Fruit fly (Drosophila melanogaster) whole organism, prepupa: ENCODE results near the gene PGRP-LF.

Source experiments
- Blimp-1 ChIP-seq: fragments of 200-800 bp; sonication (Bioruptor generic); optimal IDR thresholded peaks from 3 replicates; lab custom pipeline; 2017; ENCODE audit warnings: missing biosample characterization, missing genetic modification characterization, mild to moderate bottlenecking, moderate library complexity, missing genetic modification reagents
- CG10669 ChIP-seq: fragments of 200-800 bp; sonication (Bioruptor generic); optimal IDR thresholded peaks from 3 replicates; lab custom pipeline; 2018; ENCODE audit warnings: missing biosample characterization, mild to moderate bottlenecking, missing genetic modification characterization, moderate library complexity
- CG11762 ChIP-seq: fragments of 200-800 bp; sonication (Bioruptor generic); optimal IDR thresholded peaks from 3 replicates; lab custom pipeline; 2016; ENCODE audit warnings: missing biosample characterization, missing genetic modification characterization; ENCODE audit not compliant: insufficient read depth
- CG11902 ChIP-seq: fragments of 200-800 bp; sonication (Bioruptor generic); optimal IDR thresholded peaks from 3 replicates; lab custom pipeline; 2016; ENCODE audit warnings: missing biosample characterization, missing genetic modification characterization
- CG15336 ChIP-seq: fragments of 200-800 bp; sonication (Bioruptor generic); IDR thresholded peaks from 2 replicates; pipeline ENCODE4 v1.3.6; 2022; ENCODE audit warnings: missing biosample characterization, missing genetic modification characterization
- CG1621 ChIP-seq: fragments of 200-800 bp; sonication (Bioruptor generic); optimal IDR thresholded peaks from 3 replicates; lab custom pipeline; 2018; ENCODE audit warnings: missing biosample characterization, mild to moderate bottlenecking, missing genetic modification characterization
- CG16779 ChIP-seq: fragments of 200-800 bp; sonication (Bioruptor generic); optimal IDR thresholded peaks from 3 replicates; lab custom pipeline; 2017; ENCODE audit warnings: missing biosample characterization, mild to moderate bottlenecking, missing genetic modification characterization
- CG3032 ChIP-seq: fragments of 200-800 bp; optimal IDR thresholded peaks from 2 replicates; lab custom pipeline; 2019; ENCODE audit warnings: missing biosample characterization, mild to moderate bottlenecking, missing genetic modification characterization, moderate library complexity
- CG31627 ChIP-seq: fragments of 200-800 bp; sonication (Bioruptor generic); optimal IDR thresholded peaks from 3 replicates; lab custom pipeline; 2016; ENCODE audit warnings: missing biosample characterization, missing genetic modification characterization
- CG32006 ChIP-seq: fragments of 200-800 bp; sonication (Bioruptor generic); optimal IDR thresholded peaks from 3 replicates; lab custom pipeline; 2017; ENCODE audit warnings: missing biosample characterization, mild to moderate bottlenecking, missing genetic modification characterization
- CG34406 ChIP-seq: fragments of 200-800 bp; sonication (Bioruptor generic); optimal IDR thresholded peaks from 3 replicates; lab custom pipeline; 2016; ENCODE audit warnings: missing biosample characterization, missing genetic modification characterization
- CG3919 ChIP-seq: fragments of 200-800 bp; sonication (Bioruptor generic); optimal IDR thresholded peaks from 3 replicates; lab custom pipeline; 2016; ENCODE audit warnings: missing biosample characterization, missing genetic modification characterization
- CG4318 ChIP-seq: fragments of 200-800 bp; sonication (Bioruptor generic); optimal IDR thresholded peaks from 3 replicates; lab custom pipeline; 2017; ENCODE audit warnings: missing biosample characterization, mild to moderate bottlenecking, missing genetic modification characterization
- CG6163 ChIP-seq: fragments of 200-800 bp; sonication (Bioruptor generic); IDR thresholded peaks from 3 replicates; pipeline ENCODE4 v1.3.6; 2022; ENCODE audit warnings: missing biosample characterization, missing genetic modification characterization
- CG6276 ChIP-seq: fragments of 200-800 bp; sonication (Bioruptor generic); optimal IDR thresholded peaks from 2 replicates; lab custom pipeline; 2017; ENCODE audit warnings: missing biosample characterization, mild to moderate bottlenecking, missing genetic modification characterization
- CG6808 ChIP-seq: fragments of 200-800 bp; sonication (Bioruptor generic); optimal IDR thresholded peaks from 3 replicates; lab custom pipeline; 2017; ENCODE audit warnings: missing biosample characterization, missing genetic modification characterization, mild to moderate bottlenecking, moderate library complexity, missing genetic modification reagents
- CG6854 ChIP-seq: fragments of 200-800 bp; sonication (Bioruptor generic); optimal IDR thresholded peaks from 2 replicates; lab custom pipeline; 2017; ENCODE audit warnings: missing biosample characterization, mild to moderate bottlenecking, missing genetic modification characterization
- CG7368 ChIP-seq: fragments of 200-800 bp; sonication (Bioruptor generic); optimal IDR thresholded peaks from 3 replicates; lab custom pipeline; 2016; ENCODE audit warnings: missing biosample characterization, missing genetic modification characterization
- CG8119 ChIP-seq: fragments of 200-800 bp; sonication (Bioruptor generic); IDR thresholded peaks from 3 replicates; pipeline ENCODE4 v1.3.6; 2022; ENCODE audit warnings: missing biosample characterization, missing genetic modification characterization
- CG8319 ChIP-seq: fragments of 200-800 bp; sonication (Bioruptor generic); optimal IDR thresholded peaks from 3 replicates; lab custom pipeline; 2016; ENCODE audit warnings: missing biosample characterization, missing genetic modification characterization
- CG8632 ChIP-seq: fragments of 200-800 bp; sonication (Bioruptor generic); optimal IDR thresholded peaks from 3 replicates; lab custom pipeline; 2016; ENCODE audit warnings: missing biosample characterization, missing genetic modification characterization
- Eip78C ChIP-seq: fragments of 200-800 bp; sonication (Bioruptor generic); peaks from one replicate; lab custom pipeline; 2016; ENCODE audit warnings: missing biosample characterization, missing genetic modification characterization
- Ets96B ChIP-seq: fragments of 200-800 bp; optimal IDR thresholded peaks from 2 replicates; lab custom pipeline; 2019; ENCODE audit warnings: missing biosample characterization, mild to moderate bottlenecking, missing genetic modification characterization, moderate library complexity
- Gug ChIP-seq: fragments of 200-800 bp; sonication (Bioruptor generic); IDR thresholded peaks from 2 replicates; pipeline ENCODE4 v1.3.6; 2022; ENCODE audit warnings: missing biosample characterization, missing genetic modification characterization
- Hr38 ChIP-seq: sonication (Bioruptor generic); optimal IDR thresholded peaks from 2 replicates; lab custom pipeline; 2016; ENCODE audit warnings: missing biosample characterization, missing genetic modification characterization
- Hr39 ChIP-seq: fragments of 200-800 bp; sonication (Bioruptor generic); optimal IDR thresholded peaks from 2 replicates; lab custom pipeline; 2016; ENCODE audit warnings: missing biosample characterization, missing genetic modification characterization
- Hr4 ChIP-seq: fragments of 200-800 bp; sonication (Bioruptor generic); optimal IDR thresholded peaks from 3 replicates; lab custom pipeline; 2016; ENCODE audit warnings: missing biosample characterization, missing genetic modification characterization
- Lpt ChIP-seq: fragments of 200-800 bp; sonication (Bioruptor generic); optimal IDR thresholded peaks from 3 replicates; lab custom pipeline; 2016; ENCODE audit warnings: missing biosample characterization, missing genetic modification characterization
- Met ChIP-seq: fragments of 200-800 bp; sonication (Bioruptor generic); optimal IDR thresholded peaks from 3 replicates; lab custom pipeline; 2016; ENCODE audit warnings: missing biosample characterization, missing genetic modification characterization
- OdsH ChIP-seq: fragments of 200-800 bp; sonication (Bioruptor generic); optimal IDR thresholded peaks from 3 replicates; lab custom pipeline; 2016; ENCODE audit warnings: missing biosample characterization, missing genetic modification characterization
- Smox ChIP-seq: fragments of 200-800 bp; sonication (Bioruptor generic); optimal IDR thresholded peaks from 3 replicates; lab custom pipeline; 2016; ENCODE audit warnings: missing biosample characterization, missing genetic modification characterization
- Sox102F ChIP-seq: fragments of 200-800 bp; sonication (Bioruptor generic); optimal IDR thresholded peaks from 2 replicates; lab custom pipeline; 2016; ENCODE audit warnings: missing biosample characterization, mild to moderate bottlenecking, missing genetic modification characterization
- Sox14 ChIP-seq: fragments of 200-800 bp; sonication (Bioruptor generic); optimal IDR thresholded peaks from 3 replicates; lab custom pipeline; 2016; ENCODE audit warnings: missing biosample characterization, missing genetic modification characterization
- Sox15 ChIP-seq: fragments of 200-800 bp; sonication (Bioruptor generic); optimal IDR thresholded peaks from 3 replicates; lab custom pipeline; 2016; ENCODE audit warnings: missing biosample characterization, missing genetic modification characterization
- achi ChIP-seq: fragments of 200-800 bp; sonication (Bioruptor generic); optimal IDR thresholded peaks from 3 replicates; lab custom pipeline; 2016; ENCODE audit warnings: missing biosample characterization, missing genetic modification characterization
- acj6 ChIP-seq: fragments of 200-800 bp; sonication (Bioruptor generic); optimal IDR thresholded peaks from 3 replicates; lab custom pipeline; 2016; ENCODE audit warnings: missing biosample characterization, missing genetic modification characterization
- cyc ChIP-seq: fragments of 200-800 bp; sonication (Bioruptor generic); optimal IDR thresholded peaks from 3 replicates; lab custom pipeline; 2016; ENCODE audit warnings: missing biosample characterization, missing genetic modification characterization
- dac ChIP-seq: fragments of 200-800 bp; sonication (Bioruptor generic); optimal IDR thresholded peaks from 2 replicates; lab custom pipeline; 2017; ENCODE audit warnings: missing biosample characterization, mild to moderate bottlenecking, missing genetic modification characterization
- dsx ChIP-seq: fragments of 200-800 bp; optimal IDR thresholded peaks from 3 replicates; lab custom pipeline; 2019; ENCODE audit warnings: missing biosample characterization, mild to moderate bottlenecking, missing genetic modification characterization, moderate library complexity; ENCODE audit not compliant: poor library complexity, severe bottlenecking
- eg ChIP-seq: fragments of 200-800 bp; sonication (Bioruptor generic); IDR thresholded peaks from 3 replicates; pipeline ENCODE4 v1.3.6; 2022; ENCODE audit warnings: missing biosample characterization, missing genetic modification characterization
- esn ChIP-seq: fragments of 200-800 bp; sonication (Bioruptor generic); optimal IDR thresholded peaks from 2 replicates; lab custom pipeline; 2016; ENCODE audit warnings: missing biosample characterization, mild to moderate bottlenecking, missing genetic modification characterization, moderate library complexity
- fd59A ChIP-seq: fragments of 200-800 bp; sonication (Bioruptor generic); optimal IDR thresholded peaks from 2 replicates; lab custom pipeline; 2017; ENCODE audit warnings: missing biosample characterization, mild to moderate bottlenecking, missing genetic modification characterization, missing genetic modification reagents
- fd85E ChIP-seq: fragments of 200-800 bp; sonication (Bioruptor generic); optimal IDR thresholded peaks from 3 replicates; lab custom pipeline; 2016; ENCODE audit warnings: missing biosample characterization, missing genetic modification characterization
- fkh ChIP-seq: fragments of 200-800 bp; sonication (Bioruptor generic); optimal IDR thresholded peaks from 3 replicates; lab custom pipeline; 2017; ENCODE audit warnings: missing biosample characterization, mild to moderate bottlenecking, missing genetic modification characterization, moderate library complexity
- lz ChIP-seq: fragments of 200-800 bp; sonication (Bioruptor generic); optimal IDR thresholded peaks from 3 replicates; lab custom pipeline; 2016; ENCODE audit warnings: missing biosample characterization, missing genetic modification characterization
- net ChIP-seq: fragments of 200-800 bp; sonication (Bioruptor generic); optimal IDR thresholded peaks from 3 replicates; lab custom pipeline; 2016; ENCODE audit warnings: missing biosample characterization, missing genetic modification characterization
- pdm3 ChIP-seq: fragments of 200-800 bp; sonication (Bioruptor generic); optimal IDR thresholded peaks from 3 replicates; lab custom pipeline; 2016; ENCODE audit warnings: missing biosample characterization, missing genetic modification characterization
- salr ChIP-seq, 2 experiments: fragments of 200-800 bp; sonication (Bioruptor generic); optimal IDR thresholded peaks; 3 replicates each; lab custom pipeline; 2016 to 2018; ENCODE audit warnings: missing biosample characterization in 2 of 2, missing genetic modification characterization in 2 of 2, mild to moderate bottlenecking in 1 of 2
- spab ChIP-seq: fragments of 200-800 bp; sonication (Bioruptor generic); optimal IDR thresholded peaks from 2 replicates; lab custom pipeline; 2017; ENCODE audit warnings: missing biosample characterization, mild to moderate bottlenecking, missing genetic modification characterization, missing genetic modification reagents
- ss ChIP-seq, 2 experiments: fragments of 200-800 bp; sonication (Bioruptor generic); optimal IDR thresholded peaks; 2 replicates in 1 of 2; 3 replicates in 1 of 2; lab custom pipeline; 2017 to 2018; ENCODE audit warnings: mild to moderate bottlenecking in 2 of 2, missing biosample characterization in 2 of 2, missing genetic modification characterization in 2 of 2, moderate library complexity in 1 of 2
- svp ChIP-seq: fragments of 200-800 bp; sonication (Bioruptor generic); peaks from one replicate; lab custom pipeline; 2016; ENCODE audit warnings: missing biosample characterization, missing genetic modification characterization
- topi ChIP-seq: fragments of 200-800 bp; sonication (Bioruptor generic); optimal IDR thresholded peaks from 3 replicates; lab custom pipeline; 2016; ENCODE audit warnings: missing biosample characterization, missing genetic modification characterization
- vri ChIP-seq: fragments of 200-800 bp; sonication (Bioruptor generic); optimal IDR thresholded peaks from 3 replicates; lab custom pipeline; 2016; ENCODE audit warnings: missing biosample characterization, mild to moderate bottlenecking, missing genetic modification characterization

Gene PGRP-LF

DNA sequence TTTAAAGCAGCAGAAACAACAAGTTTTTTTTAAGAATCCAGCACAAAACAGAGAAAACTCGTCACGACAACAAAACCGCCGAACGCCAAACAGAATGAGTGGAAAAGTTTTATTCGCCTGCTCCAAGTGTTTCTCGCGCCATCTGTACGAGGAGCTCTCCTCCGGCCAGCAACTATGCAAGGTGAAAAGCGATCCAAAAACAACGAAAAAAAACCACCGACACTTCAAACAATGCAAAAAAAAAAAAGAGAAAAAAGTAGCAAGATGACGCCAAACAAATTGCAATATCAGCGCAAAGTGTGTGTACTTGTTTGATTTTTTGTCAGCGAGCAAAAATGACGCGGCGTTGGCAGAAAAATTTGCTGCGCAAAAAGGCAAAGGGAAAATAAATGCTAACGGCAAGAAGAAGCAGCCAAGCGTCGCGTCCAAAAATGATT lies 18.0 kb downstream of the PGRP-LF start:
- TF ChIP-seq CG8319 (GFP tag; lab: Kevin White, UChicago), result no peak
- no peak for TF ChIP-seq CG3919
- TF ChIP-seq cyc (GFP tag; lab: Kevin White, UChicago), result no peak
- peak; percentile 59 for TF ChIP-seq spab
- no peak for TF ChIP-seq Sox15 (GFP tag; lab: Kevin White, UChicago)
- peak; percentile 81 for TF ChIP-seq eg (GFP tag; lab: Robert Waterston, UW)
- no peak for TF ChIP-seq Lpt (GFP tag; lab: Kevin White, UChicago)
- peak; percentile 8 for TF ChIP-seq CG3032
- TF ChIP-seq topi (GFP tag; lab: Kevin White, UChicago), result no peak
- no peak for TF ChIP-seq CG11762
- TF ChIP-seq CG6163, result peak; percentile 59; the same call in 1 of the 3 replicates
- no peak for TF ChIP-seq Smox
- no peak for TF ChIP-seq Gug (GFP tag; lab: Robert Waterston, UW)
- no peak for TF ChIP-seq Hr4 (GFP tag; lab: Kevin White, UChicago)
- TF ChIP-seq fd59A (GFP tag; lab: Kevin White, UChicago), result no peak
- TF ChIP-seq CG1621 (tag; lab: Kevin White, UChicago), result peak; percentile 41
- TF ChIP-seq Sox14 (GFP tag; lab: Kevin White, UChicago), result peak; percentile 30
- no peak for TF ChIP-seq CG4318
- peak; percentile 88 for TF ChIP-seq CG6276 (GFP tag; lab: Kevin White, UChicago)
- no peak for TF ChIP-seq acj6 (GFP tag; lab: Kevin White, UChicago)
- no peak for TF ChIP-seq net (GFP tag; lab: Kevin White, UChicago)
- TF ChIP-seq CG6808 (GFP tag; lab: Kevin White, UChicago), result peak; percentile 77
- TF ChIP-seq CG8119, result peak; percentile 72; the same call in 2 of the 3 replicates
- TF ChIP-seq CG34406 (GFP tag; lab: Kevin White, UChicago), result peak; percentile 20
- no peak for TF ChIP-seq CG11902
- TF ChIP-seq Ets96B (tag; lab: Kevin White, UChicago), result peak; percentile 24
- no peak for TF ChIP-seq fd85E (GFP tag; lab: Kevin White, UChicago)
- TF ChIP-seq dac, result peak; percentile 26
- no peak for TF ChIP-seq pdm3 (GFP tag; lab: Kevin White, UChicago)
- TF ChIP-seq CG32006 (GFP tag; lab: Kevin White, UChicago), result no peak
- no peak for TF ChIP-seq Met
- TF ChIP-seq ss (GFP tag; optimal IDR thresholded peaks at IDR 0.05; lab: Kevin White, UChicago), result peak; percentile 78 to 81
- no peak for TF ChIP-seq vri
- no peak for TF ChIP-seq OdsH (GFP tag; lab: Kevin White, UChicago)
- TF ChIP-seq CG10669 (GFP tag; lab: Kevin White, UChicago), result peak; percentile 46
- TF ChIP-seq CG16779 (tag; lab: Kevin White, UChicago), result peak; percentile 84
- no peak for TF ChIP-seq achi
- TF ChIP-seq Hr39, result no peak
- peak; percentile 27 for TF ChIP-seq Eip78C (GFP tag; lab: Kevin White, UChicago)
- TF ChIP-seq Blimp-1, result no peak
- TF ChIP-seq CG6854 (GFP tag; lab: Kevin White, UChicago), result peak; percentile 54
- TF ChIP-seq salr (GFP tag; optimal IDR thresholded peaks at IDR 0.05; lab: Kevin White, UChicago), result no peak
- no peak for TF ChIP-seq lz (GFP tag; lab: Kevin White, UChicago)
- no peak for TF ChIP-seq CG31627 (GFP tag; lab: Kevin White, UChicago)
- peak; percentile 41 for TF ChIP-seq dsx (GFP tag; lab: Kevin White, UChicago)
- TF ChIP-seq esn, result no peak
- no peak for TF ChIP-seq Sox102F (GFP tag; lab: Kevin White, UChicago)
- no peak for TF ChIP-seq CG7368 (GFP tag; lab: Kevin White, UChicago)
- no peak for TF ChIP-seq CG8632 (GFP tag; lab: Kevin White, UChicago)
- TF ChIP-seq CG15336, result peak; percentile 72
- TF ChIP-seq svp (GFP tag; lab: Kevin White, UChicago), result no peak
- TF ChIP-seq fkh, result no peak
- TF ChIP-seq Hr38 (GFP tag; lab: Kevin White, UChicago), result no peak
